Fruit fly (Drosophila melanogaster): ENCODE data around the gene CG14933.
A peak's percentile ranks its signal among the peaks of the same experiment; 100 is the strongest.

The CG14933 gene

dm6 chr2L:11808702-11809583 lies 33.7 kb upstream of the CG14933 start, which contains the start of gene crol (continued):
- TF ChIP-seq CG4404 (GFP tag; IDR thresholded peaks at IDR 0.05): no peak

dm6 chr2L:11809823-11810222 lies 32.8 kb upstream of the CG14933 start:
- TF ChIP-seq az2 (GFP tag; optimal IDR thresholded peaks at IDR 0.05) (no peak), dysf (GFP tag; IDR thresholded peaks at IDR 0.05) (no peak), pan (optimal IDR thresholded peaks at IDR 0.05) (no peak), pan (GFP tag; optimal IDR thresholded peaks at IDR 0.05 in 1 of 2, IDR thresholded peaks at IDR 0.05 in 1 of 2) (no peak), wek (GFP tag; optimal IDR thresholded peaks at IDR 0.05) (no peak), z (GFP tag; IDR thresholded peaks at IDR 0.05) (no peak), Tbp (GFP tag; optimal IDR thresholded peaks at IDR 0.05) (no peak), CG8944 (GFP tag; optimal IDR thresholded peaks at IDR 0.05) (no peak), CG15269 (tag; optimal IDR thresholded peaks at IDR 0.05) (no peak)

- TF ChIP-seq sr (GFP tag; IDR thresholded peaks at IDR 0.05): no peak
- TF ChIP-seq chinmo (GFP tag; IDR thresholded peaks at IDR 0.05; ENCODE audit: partially characterized antibody): 0 out of 4 replicates have a peak, but pooled peaks have one; percentile 68
- TF ChIP-seq D19B (GFP tag; optimal IDR thresholded peaks at IDR 0.05): peak; percentile 5
- peak; percentile 98 for TF ChIP-seq Adf1 (GFP tag; IDR thresholded peaks at IDR 0.05)
- peak; percentile 15 for TF ChIP-seq CG2678 (tag; optimal IDR thresholded peaks at IDR 0.05)
- TF ChIP-seq H2.0 (GFP tag; IDR thresholded peaks at IDR 0.05): no peak
- TF ChIP-seq sug (tag; optimal IDR thresholded peaks at IDR 0.05): peak; percentile 11
- peak; percentile 33 for TF ChIP-seq YL-1 (GFP tag; optimal IDR thresholded peaks at IDR 0.05)
- TF ChIP-seq CG17385 (GFP tag; optimal IDR thresholded peaks at IDR 0.05): peak; percentile 93
- TF ChIP-seq exex (tag; optimal IDR thresholded peaks at IDR 0.05): peak; percentile 27
- TF ChIP-seq scrt (GFP tag; optimal IDR thresholded peaks at IDR 0.05): no peak
- TF ChIP-seq C15 (GFP tag; IDR thresholded peaks at IDR 0.05): no peak
- TF ChIP-seq CG12104 (GFP tag; optimal IDR thresholded peaks at IDR 0.05): no peak
- TF ChIP-seq sens (GFP tag): peak; percentile 57
- no peak for TF ChIP-seq ab (GFP tag; optimal IDR thresholded peaks at IDR 0.05)
- TF ChIP-seq sna (GFP tag; IDR thresholded peaks at IDR 0.05; ENCODE audit: partially characterized antibody): 0 out of 2 replicates have a peak, but pooled peaks have one; percentile 80
- TF ChIP-seq Dek (tag; optimal IDR thresholded peaks at IDR 0.05): no peak
- no peak for TF ChIP-seq nerfin-2 (GFP tag; IDR thresholded peaks at IDR 0.05; ENCODE audit: partially characterized antibody)
- peak; percentile 28 for TF ChIP-seq D (optimal IDR thresholded peaks at IDR 0.05)
- TF ChIP-seq D (GFP tag; optimal IDR thresholded peaks at IDR 0.05): no peak
- no peak for TF ChIP-seq sisA (GFP tag; IDR thresholded peaks at IDR 0.05)
- TF ChIP-seq Med (GFP tag): peak; percentile 33
- TF ChIP-seq CG10654 (GFP tag; optimal IDR thresholded peaks at IDR 0.05): no peak
- TF ChIP-seq CG32532 (GFP tag; IDR thresholded peaks at IDR 0.05): 0 out of 2 replicates have a peak, but pooled peaks have one; percentile 19
- TF ChIP-seq gem (tag; optimal IDR thresholded peaks at IDR 0.05): peak; percentile 27
- TF ChIP-seq CG3281 (GFP tag; optimal IDR thresholded peaks at IDR 0.05): peak; percentile 15
- TF ChIP-seq lab (GFP tag; optimal IDR thresholded peaks at IDR 0.05): peak; percentile 32
- peak; percentile 68 for TF ChIP-seq CG4617 (GFP tag; optimal IDR thresholded peaks at IDR 0.05; ENCODE audit: borderline replicate concordance)
- TF ChIP-seq Trl (optimal IDR thresholded peaks at IDR 0.05): no peak
- no peak for TF ChIP-seq Trl (GFP tag; optimal IDR thresholded peaks at IDR 0.05)
- TF ChIP-seq Hr3 (GFP tag; optimal IDR thresholded peaks at IDR 0.05): no peak
- TF ChIP-seq D19A (tag; optimal IDR thresholded peaks at IDR 0.05): peak; percentile 86
- TF ChIP-seq CG4360 (GFP tag; IDR thresholded peaks at IDR 0.05): no peak
- no peak for TF ChIP-seq corto (GFP tag; optimal IDR thresholded peaks at IDR 0.05)
- peak; percentile 43; the same call in 1 of the 2 replicates for TF ChIP-seq MBD-R2 (GFP tag; IDR thresholded peaks at IDR 0.05)
These were observed 29.6 kb upstream of the CG14933 start for dm6 chr2L:11812781-11813664.
